Fruit fly (Drosophila melanogaster) whole organism, pupa: ENCODE data around the gene Phlpp.

Experiments
- CG12605 ChIP-seq: fragments of 200-800 bp; sonication (Bioruptor generic); IDR thresholded peaks from 2 replicates; pipeline ENCODE4 v1.3.6; 2022; ENCODE audit warnings: missing biosample characterization, missing genetic modification characterization
- CG14655 ChIP-seq: fragments of 200-800 bp; sonication (Bioruptor generic); optimal IDR thresholded peaks from 3 replicates; lab custom pipeline; 2017; ENCODE audit warnings: mild to moderate bottlenecking, missing biosample characterization, missing genetic modification reagents, missing genetic modification characterization
- CG4496 ChIP-seq: fragments of 200-800 bp; sonication (Bioruptor generic); IDR thresholded peaks from 3 replicates; pipeline ENCODE4 v1.3.6; 2022; ENCODE audit warnings: missing biosample characterization, missing genetic modification characterization
- CG8301 ChIP-seq: fragments of 200-800 bp; sonication (Bioruptor generic); optimal IDR thresholded peaks from 2 replicates; lab custom pipeline; 2018; ENCODE audit warnings: missing biosample characterization, mild to moderate bottlenecking, missing genetic modification characterization
- EcR ChIP-seq: fragments of 200-800 bp; sonication (Bioruptor generic); optimal IDR thresholded peaks from 3 replicates; lab custom pipeline; 2019; ENCODE audit warnings: missing biosample characterization, missing genetic modification characterization, mild to moderate bottlenecking, moderate library complexity, missing genetic modification reagents

dm6 chr2L:19106235-19106634 is 47.3 kb downstream of the Phlpp start:
- TF ChIP-seq CG12605 (GFP tag; lab: Robert Waterston, UW) (no peak), CG14655 (no peak), CG8301 (no peak), EcR (GFP tag; lab: Kevin White, UChicago) (no peak), CG4496 (GFP tag; lab: Robert Waterston, UW) (no peak)
